Fruit fly (Drosophila melanogaster) whole organism, embryonic: ENCODE results near the gene CG11251.
A peak's percentile ranks its signal among the peaks of the same experiment; 100 is the strongest.

Experiments
- Aef1 ChIP-seq: fragments of 200-800 bp; sonication (Bioruptor generic); IDR thresholded peaks from 3 replicates; pipeline ENCODE4 v1.3.6; 2022; ENCODE audit warnings: missing biosample characterization, missing genetic modification characterization
- Antp ChIP-seq: fragments of 200-800 bp; sonication (Bioruptor generic); optimal IDR thresholded peaks from 3 replicates; lab custom pipeline; 2016; ENCODE audit warnings: missing biosample characterization, missing genetic modification characterization
- Asciz ChIP-seq: fragments of 200-800 bp; sonication (Bioruptor generic); optimal IDR thresholded peaks from 2 replicates; lab custom pipeline; 2017; ENCODE audit warnings: missing biosample characterization, mild to moderate bottlenecking, missing genetic modification characterization, missing genetic modification reagents
- B-H2 ChIP-seq: fragments of 200-800 bp; sonication (Bioruptor generic); optimal IDR thresholded peaks from 2 replicates; lab custom pipeline; 2018; ENCODE audit warnings: missing biosample characterization, mild to moderate bottlenecking, missing genetic modification characterization
- C15 ChIP-seq: fragments of 200-800 bp; sonication (Bioruptor generic); IDR thresholded peaks from 3 replicates; pipeline ENCODE4 v1.3.6; 2022; ENCODE audit warnings: missing biosample characterization, missing genetic modification characterization
- CG1024 ChIP-seq: fragments of 200-800 bp; sonication (Bioruptor generic); IDR thresholded peaks from 2 replicates; pipeline ENCODE4 v1.3.6; 2022; ENCODE audit warnings: missing biosample characterization, missing genetic modification characterization
- CG10959 ChIP-seq: fragments of 200-800 bp; sonication (Bioruptor generic); IDR thresholded peaks from 2 replicates; pipeline ENCODE4 v1.3.6; 2022; ENCODE audit warnings: missing biosample characterization, missing genetic modification characterization
- CG13123 ChIP-seq: fragments of 200-800 bp; sonication (Bioruptor generic); optimal IDR thresholded peaks from 2 replicates; lab custom pipeline; 2016; ENCODE audit warnings: missing biosample characterization, missing genetic modification characterization
- CG15073 ChIP-seq: fragments of 200-800 bp; sonication (Bioruptor generic); optimal IDR thresholded peaks from 2 replicates; lab custom pipeline; 2016; ENCODE audit warnings: missing biosample characterization, missing genetic modification characterization
- CG17359 ChIP-seq: fragments of 200-800 bp; sonication (Bioruptor generic); optimal IDR thresholded peaks from 3 replicates; lab custom pipeline; 2018; ENCODE audit warnings: missing biosample characterization, mild to moderate bottlenecking, missing genetic modification characterization, moderate library complexity
- CG18619 ChIP-seq: fragments of 200-800 bp; sonication (Bioruptor generic); optimal IDR thresholded peaks from 3 replicates; lab custom pipeline; 2017; ENCODE audit warnings: missing biosample characterization, mild to moderate bottlenecking, missing genetic modification characterization
- CG2120 ChIP-seq: fragments of 200-800 bp; sonication (Bioruptor generic); optimal IDR thresholded peaks from 3 replicates; lab custom pipeline; 2016; ENCODE audit warnings: missing biosample characterization, missing genetic modification characterization
- CG33213 ChIP-seq: fragments of 200-800 bp; sonication (Bioruptor generic); optimal IDR thresholded peaks from 3 replicates; lab custom pipeline; 2016; ENCODE audit warnings: missing biosample characterization, missing genetic modification characterization
- CG4730 ChIP-seq: fragments of 200-800 bp; sonication (Bioruptor generic); IDR thresholded peaks from 2 replicates; pipeline ENCODE4 v1.3.6; 2022; ENCODE audit warnings: missing biosample characterization, missing genetic modification characterization
- CG5180 ChIP-seq: fragments of 200-800 bp; sonication (Bioruptor generic); optimal IDR thresholded peaks from 3 replicates; lab custom pipeline; 2017; ENCODE audit warnings: missing biosample characterization, missing genetic modification characterization, mild to moderate bottlenecking, moderate library complexity, missing genetic modification reagents
- CG7271 ChIP-seq: fragments of 200-800 bp; sonication (Bioruptor generic); optimal IDR thresholded peaks from 2 replicates; lab custom pipeline; 2018; ENCODE audit warnings: missing biosample characterization, mild to moderate bottlenecking, missing genetic modification characterization, moderate library complexity
- CG7963 ChIP-seq: fragments of 200-800 bp; sonication (Bioruptor generic); IDR thresholded peaks from 3 replicates; pipeline ENCODE4 v1.3.6; 2022; ENCODE audit warnings: missing biosample characterization, missing genetic modification characterization; ENCODE audit not compliant: partially characterized antibody
- CG8359 ChIP-seq: fragments of 200-800 bp; sonication (Bioruptor generic); optimal IDR thresholded peaks from 2 replicates; lab custom pipeline; 2017; ENCODE audit warnings: missing biosample characterization, mild to moderate bottlenecking, missing genetic modification characterization, borderline replicate concordance
- D19B ChIP-seq: fragments of 200-800 bp; sonication (Bioruptor generic); optimal IDR thresholded peaks from 2 replicates; lab custom pipeline; 2017; ENCODE audit warnings: missing biosample characterization, mild to moderate bottlenecking, missing genetic modification characterization
- Dref ChIP-seq: fragments of 200-800 bp; sonication (Bioruptor generic); IDR thresholded peaks from 2 replicates; pipeline ENCODE4 v1.3.6; 2022; ENCODE audit warnings: missing biosample characterization, missing genetic modification characterization
- Drgx ChIP-seq: fragments of 200-800 bp; sonication (Bioruptor generic); IDR thresholded peaks from 2 replicates; pipeline ENCODE4 v1.3.6; 2022; ENCODE audit warnings: missing biosample characterization, missing genetic modification characterization
- Fer1 ChIP-seq: fragments of 200-800 bp; sonication (Bioruptor generic); optimal IDR thresholded peaks from 2 replicates; lab custom pipeline; 2017; ENCODE audit warnings: missing biosample characterization, mild to moderate bottlenecking, missing genetic modification characterization
- Fer3 ChIP-seq: fragments of 200-800 bp; sonication (Bioruptor generic); optimal IDR thresholded peaks from 2 replicates; lab custom pipeline; 2018; ENCODE audit warnings: missing biosample characterization, mild to moderate bottlenecking, missing genetic modification characterization, moderate library complexity
- HHEX ChIP-seq: fragments of 200-800 bp; sonication (Bioruptor generic); optimal IDR thresholded peaks from 3 replicates; lab custom pipeline; 2017; ENCODE audit warnings: missing biosample characterization, mild to moderate bottlenecking, missing genetic modification characterization, missing genetic modification reagents
- Hr51 ChIP-seq, 2 experiments: fragments of 200-800 bp; sonication (Bioruptor generic); optimal IDR thresholded peaks; 2 replicates in 1 of 2; 3 replicates in 1 of 2; lab custom pipeline; 2016 to 2018; ENCODE audit warnings: missing biosample characterization in 2 of 2, missing genetic modification characterization in 2 of 2, mild to moderate bottlenecking in 1 of 2, moderate library complexity in 1 of 2
- Max ChIP-seq: fragments of 200-800 bp; sonication (Bioruptor generic); optimal IDR thresholded peaks from 2 replicates; lab custom pipeline; 2016; ENCODE audit warnings: missing biosample characterization, mild to moderate bottlenecking, missing genetic modification characterization
- Nf-YB ChIP-seq: fragments of 200-800 bp; sonication (Bioruptor generic); optimal IDR thresholded peaks from 3 replicates; lab custom pipeline; 2019; ENCODE audit warnings: missing biosample characterization, mild to moderate bottlenecking, missing genetic modification characterization, moderate library complexity
- Poxn ChIP-seq: fragments of 200-800 bp; sonication (Bioruptor generic); IDR thresholded peaks from 2 replicates; pipeline ENCODE4 v1.3.6; 2022; ENCODE audit warnings: missing biosample characterization, missing genetic modification characterization
- Six4 ChIP-seq: fragments of 200-800 bp; sonication (Bioruptor generic); optimal IDR thresholded peaks from 2 replicates; lab custom pipeline; 2016; ENCODE audit warnings: missing biosample characterization, missing genetic modification characterization
- Tbp ChIP-seq: fragments of >200 bp; optimal IDR thresholded peaks from 2 replicates; lab custom pipeline; 2018; ENCODE audit warnings: missing biosample characterization, missing genetic modification characterization
- ara ChIP-seq: fragments of 200-800 bp; sonication (Bioruptor generic); IDR thresholded peaks from 2 replicates; pipeline ENCODE4 v1.3.6; 2022; ENCODE audit warnings: missing biosample characterization, missing genetic modification characterization
- bcd ChIP-seq: fragments of 200-800 bp; sonication (Bioruptor generic); optimal IDR thresholded peaks from 2 replicates; lab custom pipeline; 2017; ENCODE audit warnings: missing biosample characterization, mild to moderate bottlenecking, missing genetic modification characterization
- bsh ChIP-seq, 2 experiments: fragments of 200-800 bp; sonication (Bioruptor generic); optimal IDR thresholded peaks; 2 replicates each; lab custom pipeline; 2017 to 2018; ENCODE audit warnings: mild to moderate bottlenecking in 2 of 2, missing biosample characterization in 2 of 2, missing genetic modification characterization in 2 of 2, moderate library complexity in 1 of 2
- cas ChIP-seq: fragments of 200-800 bp; sonication (Bioruptor generic); IDR thresholded peaks from 2 replicates; pipeline ENCODE4 v1.3.6; 2022; ENCODE audit warnings: missing biosample characterization, missing genetic modification characterization
- cg ChIP-seq: fragments of 200-800 bp; sonication (Bioruptor generic); optimal IDR thresholded peaks from 3 replicates; lab custom pipeline; 2019; ENCODE audit warnings: missing biosample characterization, mild to moderate bottlenecking, missing genetic modification characterization, moderate library complexity
- disco-r ChIP-seq: fragments of 200-800 bp; sonication (Bioruptor generic); optimal IDR thresholded peaks from 2 replicates; lab custom pipeline; 2016; ENCODE audit warnings: missing biosample characterization, missing genetic modification characterization
- dysf ChIP-seq: fragments of 200-800 bp; sonication (Bioruptor generic); IDR thresholded peaks from 3 replicates; pipeline ENCODE4 v1.3.6; 2022; ENCODE audit warnings: missing biosample characterization, missing genetic modification characterization
- emc ChIP-seq: fragments of 200-800 bp; sonication (Bioruptor generic); optimal IDR thresholded peaks from 2 replicates; lab custom pipeline; 2016; ENCODE audit warnings: missing biosample characterization, missing genetic modification characterization
- fd3F ChIP-seq: fragments of 200-800 bp; sonication (Bioruptor generic); optimal IDR thresholded peaks from 2 replicates; lab custom pipeline; 2018; ENCODE audit warnings: missing biosample characterization, mild to moderate bottlenecking, missing genetic modification characterization, moderate library complexity
- hbn ChIP-seq: fragments of 200-800 bp; sonication (Bioruptor generic); IDR thresholded peaks from 2 replicates; pipeline ENCODE4 v1.3.6; 2022; ENCODE audit warnings: missing biosample characterization, missing genetic modification characterization; ENCODE audit not compliant: partially characterized antibody
- ind ChIP-seq: fragments of 200-800 bp; sonication (Bioruptor generic); optimal IDR thresholded peaks from 3 replicates; lab custom pipeline; 2016; ENCODE audit warnings: missing biosample characterization, missing genetic modification characterization
- ken ChIP-seq: fragments of 200-800 bp; sonication (Bioruptor generic); IDR thresholded peaks from 3 replicates; pipeline ENCODE4 v1.3.6; 2022; ENCODE audit warnings: missing biosample characterization, missing genetic modification characterization
- pho ChIP-seq: fragments of 200-800 bp; sonication (Bioruptor generic); optimal IDR thresholded peaks from 2 replicates; lab custom pipeline; 2016; ENCODE audit warnings: missing biosample characterization, missing genetic modification characterization
- pros ChIP-seq: fragments of 200-800 bp; sonication (Bioruptor generic); optimal IDR thresholded peaks from 3 replicates; lab custom pipeline; 2019; ENCODE audit warnings: missing biosample characterization, mild to moderate bottlenecking, missing genetic modification characterization, moderate library complexity
- scrt ChIP-seq: fragments of 200-800 bp; sonication (Bioruptor generic); optimal IDR thresholded peaks from 2 replicates; lab custom pipeline; 2018; ENCODE audit warnings: missing biosample characterization, mild to moderate bottlenecking, missing genetic modification characterization, moderate library complexity
- ssp ChIP-seq: fragments of 200-800 bp; sonication (Bioruptor generic); IDR thresholded peaks from 2 replicates; pipeline ENCODE4 v1.3.6; 2022; ENCODE audit warnings: missing biosample characterization, missing genetic modification characterization
- tll ChIP-seq, 2 experiments: fragments of 200-800 bp in 1 of 2; fragments of >200 bp in 1 of 2; sonication (Bioruptor generic) in 1 of 2; optimal IDR thresholded peaks; 2 replicates each; lab custom pipeline; 2017 to 2019; ENCODE audit warnings: missing biosample characterization in 2 of 2, missing genetic modification characterization in 2 of 2, mild to moderate bottlenecking in 1 of 2, moderate library complexity in 1 of 2
- usp ChIP-seq: fragments of >200 bp; optimal IDR thresholded peaks from 2 replicates; lab custom pipeline; 2017; ENCODE audit warnings: missing biosample characterization, missing genetic modification characterization

CG11251 gene

DNA sequence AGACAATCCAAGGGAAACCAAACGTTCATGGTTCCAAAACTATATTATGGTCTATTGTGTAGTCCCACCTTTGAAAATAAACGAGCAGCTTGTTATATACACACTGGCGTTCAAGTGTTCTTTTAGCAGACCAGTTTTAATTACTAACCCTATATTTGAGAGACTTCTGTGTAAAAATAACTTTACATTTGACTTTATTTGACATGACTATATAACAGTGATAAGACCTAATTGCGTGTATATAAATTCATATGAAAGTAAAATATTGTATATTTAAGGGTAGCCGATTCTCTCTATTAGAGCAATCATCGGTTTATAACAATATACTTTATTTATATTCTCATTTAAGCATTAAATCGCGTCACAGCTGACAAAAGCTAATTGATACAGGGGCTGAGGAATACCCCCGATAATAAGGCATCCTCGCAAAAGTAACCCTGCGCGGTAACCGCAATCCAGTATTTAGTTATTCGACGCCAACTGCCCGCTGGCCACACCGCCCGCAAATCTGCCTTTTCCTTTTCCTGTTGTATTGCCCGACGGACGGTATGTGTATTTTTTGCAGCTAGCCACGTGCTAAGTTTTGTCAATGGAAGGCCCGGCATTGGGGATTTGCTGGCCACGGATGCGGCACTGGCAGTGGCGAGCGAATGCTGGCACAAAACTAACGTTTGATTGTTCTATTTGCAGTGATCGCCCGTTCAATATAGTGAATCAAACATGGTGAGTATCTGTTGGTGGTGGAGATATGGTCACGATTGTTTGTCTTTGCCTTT is 48.3 kb downstream of the CG11251 start, which contains the start of gene RpS4 (continued):
- TF ChIP-seq Asciz: peak; percentile 93
- TF ChIP-seq Dref (GFP tag; lab: Robert Waterston, UW): peak; percentile 58
- TF ChIP-seq pho (GFP tag; lab: Kevin White, UChicago): peak; percentile 83
- TF ChIP-seq CG7963 (GFP tag; lab: Robert Waterston, UW): no peak
- peak; percentile 64 for TF ChIP-seq pros (GFP tag; lab: Kevin White, UChicago)
- peak; percentile 70 for TF ChIP-seq ind
- TF ChIP-seq bsh (GFP tag; optimal IDR thresholded peaks at IDR 0.05; lab: Kevin White, UChicago): peak; percentile 83 to 87
- peak; percentile 78 for TF ChIP-seq dysf (GFP tag; lab: Robert Waterston, UW)
- TF ChIP-seq Nf-YB: peak; percentile 68
- TF ChIP-seq disco-r (GFP tag; lab: Kevin White, UChicago): peak; percentile 84
- peak; percentile 85 for TF ChIP-seq CG8359
- peak; percentile 67 for TF ChIP-seq CG4730 (GFP tag; lab: Robert Waterston, UW)
- peak; percentile 71 for TF ChIP-seq CG2120 (GFP tag; lab: Kevin White, UChicago)
- TF ChIP-seq CG5180 (GFP tag; lab: Kevin White, UChicago): peak; percentile 82
- TF ChIP-seq tll (GFP tag; optimal IDR thresholded peaks at IDR 0.05; lab: Kevin White, UChicago): peak; percentile 32 to 33
- peak; percentile 80 for TF ChIP-seq Antp (GFP tag; lab: Kevin White, UChicago)
- peak; percentile 70 for TF ChIP-seq Tbp (GFP tag; lab: Kevin White, UChicago)
- peak; percentile 97 for TF ChIP-seq CG7271 (tag; lab: Kevin White, UChicago)
- no peak; the same call in 1 of the 2 replicates for TF ChIP-seq Poxn (GFP tag; lab: Robert Waterston, UW)
- TF ChIP-seq CG10959 (GFP tag; lab: Robert Waterston, UW): peak; percentile 77
- peak; percentile 49 for TF ChIP-seq Drgx (GFP tag; lab: Robert Waterston, UW)
- TF ChIP-seq CG15073 (GFP tag; lab: Kevin White, UChicago): no peak
- peak; percentile 88 for TF ChIP-seq ken (GFP tag; lab: Robert Waterston, UW)
- no peak for TF ChIP-seq cg (GFP tag; lab: Kevin White, UChicago)
- TF ChIP-seq C15 (GFP tag; lab: Robert Waterston, UW): peak; percentile 84
- no peak for TF ChIP-seq usp
- TF ChIP-seq CG33213 (GFP tag; lab: Kevin White, UChicago): peak; percentile 91
- TF ChIP-seq CG1024 (GFP tag; lab: Robert Waterston, UW): peak; percentile 82
- peak; percentile 95 for TF ChIP-seq bcd (GFP tag; lab: Kevin White, UChicago)
- peak; percentile 66 for TF ChIP-seq Six4 (GFP tag; lab: Kevin White, UChicago)
- TF ChIP-seq emc (GFP tag; lab: Kevin White, UChicago): peak; percentile 68
- TF ChIP-seq ara (GFP tag; lab: Robert Waterston, UW): peak; percentile 77
- peak; percentile 89 for TF ChIP-seq Fer3
- TF ChIP-seq HHEX (GFP tag; lab: Kevin White, UChicago): peak; percentile 96
- TF ChIP-seq D19B (GFP tag; lab: Kevin White, UChicago): peak; percentile 72
- peak; percentile 84 for TF ChIP-seq CG17359 (tag; lab: Kevin White, UChicago)
- peak; percentile 92 for TF ChIP-seq scrt (GFP tag; lab: Kevin White, UChicago)
- TF ChIP-seq hbn (GFP tag; lab: Robert Waterston, UW): 0 out of 2 replicates have a peak, but pooled peaks have one; percentile 14
- TF ChIP-seq CG13123: peak; percentile 59
- TF ChIP-seq Fer1 (GFP tag; lab: Kevin White, UChicago): peak; percentile 96
- peak; percentile 72; the same call in 2 of the 3 replicates for TF ChIP-seq Aef1
- TF ChIP-seq CG18619: peak; percentile 96
- TF ChIP-seq fd3F (GFP tag; lab: Kevin White, UChicago): peak; percentile 76
- TF ChIP-seq cas: peak; percentile 26; the same call in 1 of the 2 replicates
- peak; percentile 87 for TF ChIP-seq Max (GFP tag; lab: Kevin White, UChicago)
- TF ChIP-seq Hr51 (GFP tag; optimal IDR thresholded peaks at IDR 0.05; lab: Kevin White, UChicago): peak; percentile 77 to 78
- peak; percentile 98 for TF ChIP-seq B-H2
- peak; percentile 91 for TF ChIP-seq ssp (GFP tag; lab: Robert Waterston, UW)
